Worm (Caenorhabditis elegans) whole organism, early embryonic: ENCODE results near the gene memi-1.

Source experiments
- B0310.2 ChIP-seq: sonication (generic microtip); optimal IDR thresholded peaks from 2 replicates; lab custom pipeline; 2016; ENCODE audit warnings: mild to moderate bottlenecking, missing genetic modification characterization, missing compliant biosample characterization
- F13C5.2 ChIP-seq: sonication (generic microtip); optimal IDR thresholded peaks from 2 replicates; lab custom pipeline; 2017; ENCODE audit warnings: mild to moderate bottlenecking, missing genetic modification characterization, inconsistent platforms, missing compliant biosample characterization
- ama-1 ChIP-seq: fragments of 150-350 bp; optimal IDR thresholded peaks from 2 replicates; lab custom pipeline; 2014
- flt-1 ChIP-seq: fragments of 200-800 bp; sonication (Bioruptor generic); IDR thresholded peaks from 2 replicates; pipeline ENCODE4 v1.3.6; 2022; ENCODE audit warnings: missing genetic modification characterization, missing compliant biosample characterization
- hmg-4 ChIP-seq: fragments of 200-800 bp; sonication (Bioruptor generic); optimal IDR thresholded peaks from 2 replicates; lab custom pipeline; 2018; ENCODE audit warnings: mild to moderate bottlenecking, missing genetic modification characterization, missing compliant biosample characterization

DNA sequence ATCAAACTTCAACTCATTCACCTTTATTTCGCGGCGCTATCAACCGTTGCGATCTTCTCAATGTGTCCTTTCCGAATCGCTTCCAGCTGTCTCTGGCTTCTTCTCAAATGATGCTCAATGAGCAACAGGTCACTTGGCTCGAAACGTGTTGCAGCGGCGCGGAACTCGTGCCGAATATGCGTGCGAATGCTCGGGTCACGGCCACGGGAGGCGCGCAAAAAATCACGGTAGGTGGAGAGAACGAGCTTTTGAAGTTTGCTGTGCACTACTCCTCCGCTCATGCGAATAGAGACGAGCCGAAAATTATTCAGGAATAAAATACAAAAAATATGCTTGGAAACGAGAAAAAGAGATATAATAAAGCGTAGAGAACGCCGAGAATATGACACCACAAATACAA, 49.8 kb downstream of the memi-1 start, which contains the start of gene cif-1:
- TF ChIP-seq B0310.2 (tag; lab: Kevin White, UChicago) (no peak), F13C5.2 (no peak), hmg-4 (GFP tag; lab: Kevin White, UChicago) (no peak), flt-1 (GFP tag; lab: Robert Waterston, UW) (no peak), ama-1 (lab: Kevin White, UChicago) (no peak)
